Worm (Caenorhabditis elegans) whole organism, young adult: Measurements from ENCODE around the gene ahsa-1.

Source experiments
- B0336.3 ChIP-seq: fragments of 200-800 bp; sonication (Bioruptor generic); IDR thresholded peaks from 2 replicates; pipeline ENCODE4 v1.3.6; 2022; ENCODE audit warnings: missing genetic modification characterization, missing compliant biosample characterization
- C17E4.6 ChIP-seq: fragments of 200-800 bp; sonication (Bioruptor generic); IDR thresholded peaks from 2 replicates; pipeline ENCODE4 v1.3.6; 2022; ENCODE audit warnings: missing genetic modification reagents, missing genetic modification characterization, missing compliant biosample characterization
- D2030.7 ChIP-seq: fragments of 200-800 bp; sonication (Bioruptor generic); IDR thresholded peaks from 2 replicates; pipeline ENCODE4 v1.3.6; 2022; ENCODE audit warnings: missing genetic modification reagents, missing genetic modification characterization, missing compliant biosample characterization
- F33H1.4 ChIP-seq: fragments of 200-800 bp; sonication (Bioruptor generic); IDR thresholded peaks from 2 replicates; pipeline ENCODE4 v1.3.6; 2022; ENCODE audit warnings: missing genetic modification reagents, missing genetic modification characterization, missing compliant biosample characterization
- F37B4.10 ChIP-seq: fragments of 200-800 bp; sonication (Bioruptor generic); IDR thresholded peaks from 2 replicates; pipeline ENCODE4 v1.3.6; 2022; ENCODE audit warnings: missing genetic modification characterization, missing compliant biosample characterization
- F49E8.2 ChIP-seq: sonication (generic microtip); optimal IDR thresholded peaks from 3 replicates; lab custom pipeline; 2017; ENCODE audit warnings: missing genetic modification characterization, mild to moderate bottlenecking, missing compliant biosample characterization, antibody characterized with exemption, moderate library complexity; ENCODE audit not compliant: insufficient read depth
- F57A8.1 ChIP-seq: fragments of 200-800 bp; sonication (Bioruptor generic); optimal IDR thresholded peaks from 2 replicates; lab custom pipeline; 2018; ENCODE audit warnings: mild to moderate bottlenecking, missing genetic modification characterization, moderate library complexity, missing compliant biosample characterization
- F57C9.4 ChIP-seq: sonication (generic microtip); optimal IDR thresholded peaks from 2 replicates; lab custom pipeline; 2017; ENCODE audit warnings: mild to moderate bottlenecking, missing genetic modification characterization, missing compliant biosample characterization
- K11D2.4 ChIP-seq: fragments of 200-800 bp; sonication (Bioruptor generic); IDR thresholded peaks from 2 replicates; pipeline ENCODE4 v1.3.6; 2022; ENCODE audit warnings: missing genetic modification reagents, missing genetic modification characterization, missing compliant biosample characterization
- T07F8.4 ChIP-seq: sonication (generic microtip); optimal IDR thresholded peaks from 2 replicates; lab custom pipeline; 2016; ENCODE audit warnings: mild to moderate bottlenecking, missing genetic modification characterization, moderate library complexity, missing compliant biosample characterization
- Y79H2A.3 ChIP-seq: fragments of 200-800 bp; sonication (Bioruptor generic); conservative IDR thresholded peaks from 2 replicates; pipeline ENCODE4 v1.3.6; 2022; ENCODE audit warnings: missing genetic modification reagents, missing genetic modification characterization, missing compliant biosample characterization
- akir-1 ChIP-seq: fragments of 200-800 bp; sonication (Bioruptor generic); optimal IDR thresholded peaks from 2 replicates; lab custom pipeline; 2018; ENCODE audit warnings: mild to moderate bottlenecking, missing genetic modification characterization, moderate library complexity, missing compliant biosample characterization
- ama-1 ChIP-seq, 3 experiments: fragments of 150-350 bp in 1 of 3; sonication (generic microtip) in 2 of 3; optimal IDR thresholded peaks; 2 replicates each; lab custom pipeline; 2014 to 2018; ENCODE audit warnings: missing biosample characterization in 2 of 3, missing genetic modification characterization in 2 of 3, missing genetic modification reagents in 2 of 3
- atf-7 ChIP-seq: sonication (generic microtip); optimal IDR thresholded peaks from 2 replicates; lab custom pipeline; 2017; ENCODE audit warnings: mild to moderate bottlenecking, missing genetic modification characterization, missing compliant biosample characterization
- attf-3 ChIP-seq: fragments of 200-800 bp; sonication (Bioruptor generic); conservative IDR thresholded peaks from 2 replicates; pipeline ENCODE4 v1.3.6; 2022; ENCODE audit warnings: missing genetic modification reagents, missing genetic modification characterization, missing compliant biosample characterization
- attf-5 ChIP-seq: fragments of 200-800 bp; sonication (Bioruptor generic); optimal IDR thresholded peaks from 2 replicates; lab custom pipeline; 2018; ENCODE audit warnings: mild to moderate bottlenecking, missing genetic modification characterization, missing compliant biosample characterization
- attf-6 ChIP-seq: fragments of 200-800 bp; sonication (Bioruptor generic); IDR thresholded peaks from 2 replicates; pipeline ENCODE4 v1.3.6; 2022; ENCODE audit warnings: missing genetic modification reagents, missing genetic modification characterization, missing compliant biosample characterization
- bed-1 ChIP-seq: fragments of 200-800 bp; sonication (Bioruptor generic); IDR thresholded peaks from 2 replicates; pipeline ENCODE4 v1.3.6; 2022; ENCODE audit warnings: missing genetic modification reagents, missing genetic modification characterization, missing compliant biosample characterization
- bed-2 ChIP-seq: fragments of 200-800 bp; sonication (Bioruptor generic); IDR thresholded peaks from 2 replicates; pipeline ENCODE4 v1.3.6; 2022; ENCODE audit warnings: missing genetic modification reagents, missing genetic modification characterization, missing compliant biosample characterization
- cebp-1 ChIP-seq, 2 experiments: fragments of 200-800 bp in 1 of 2; sonication (Bioruptor generic) in 1 of 2; sonication (generic microtip) in 1 of 2; IDR thresholded peaks in 1 of 2; optimal IDR thresholded peaks in 1 of 2; 2 replicates each; pipeline versions ENCODE4 v1.3.6 to Lab custom; 2017 to 2022; ENCODE audit warnings: missing compliant biosample characterization in 2 of 2, missing genetic modification characterization in 2 of 2, mild to moderate bottlenecking in 1 of 2, missing genetic modification reagents in 1 of 2, moderate library complexity in 1 of 2
- cebp-2 ChIP-seq: fragments of 200-800 bp; sonication (Bioruptor generic); IDR thresholded peaks from 2 replicates; pipeline ENCODE4 v1.3.6; 2022; ENCODE audit warnings: missing genetic modification characterization, missing compliant biosample characterization
- ceh-100 ChIP-seq: fragments of 200-800 bp; sonication (Bioruptor generic); IDR thresholded peaks from 2 replicates; pipeline ENCODE4 v1.3.6; 2022; ENCODE audit warnings: missing genetic modification reagents, missing genetic modification characterization, missing compliant biosample characterization
- dox-1 ChIP-seq: fragments of 200-800 bp; sonication (Bioruptor generic); IDR thresholded peaks from 2 replicates; pipeline ENCODE4 v1.3.6; 2022; ENCODE audit warnings: missing genetic modification reagents, missing genetic modification characterization, missing compliant biosample characterization
- egl-44 ChIP-seq: fragments of 200-800 bp; sonication (Bioruptor generic); IDR thresholded peaks from 2 replicates; pipeline ENCODE4 v1.3.6; 2022; ENCODE audit warnings: missing genetic modification reagents, missing genetic modification characterization, missing compliant biosample characterization
- him-1 ChIP-seq: sonication (generic microtip); optimal IDR thresholded peaks from 2 replicates; lab custom pipeline; 2016; ENCODE audit warnings: missing genotype, missing genetic modification reagents, missing genetic modification characterization, missing compliant biosample characterization
- hlh-26 ChIP-seq: fragments of 200-800 bp; sonication (Bioruptor generic); conservative IDR thresholded peaks from 2 replicates; pipeline ENCODE4 v1.3.6; 2022; ENCODE audit warnings: missing genetic modification reagents, missing genetic modification characterization, missing compliant biosample characterization
- let-607 ChIP-seq, 2 experiments: fragments of 200-800 bp in 1 of 2; sonication (Bioruptor generic) in 1 of 2; sonication (generic microtip) in 1 of 2; optimal IDR thresholded peaks; 2 replicates each; lab custom pipeline; 2016 to 2018; ENCODE audit warnings: mild to moderate bottlenecking in 2 of 2, missing compliant biosample characterization in 2 of 2, missing genetic modification characterization in 2 of 2, moderate library complexity in 2 of 2, missing genotype in 1 of 2
- lin-35 ChIP-seq, 3 experiments: fragments of 150-350 bp in 2 of 3; sonication (generic microtip) in 1 of 3; optimal IDR thresholded peaks; 2 replicates each; lab custom pipeline; 2014 to 2018; ENCODE audit warnings: missing biosample characterization in 3 of 3, missing genetic modification characterization in 3 of 3, missing genetic modification reagents in 3 of 3
- lin-54 ChIP-seq: fragments of 200-800 bp; sonication (Bioruptor generic); optimal IDR thresholded peaks from 2 replicates; lab custom pipeline; 2018; ENCODE audit warnings: mild to moderate bottlenecking, missing genetic modification characterization, missing compliant biosample characterization
- lsl-1 ChIP-seq: fragments of 200-800 bp; sonication (Bioruptor generic); optimal IDR thresholded peaks from 2 replicates; lab custom pipeline; 2018; ENCODE audit warnings: mild to moderate bottlenecking, missing genetic modification characterization, moderate library complexity, missing compliant biosample characterization
- madf-6 ChIP-seq: fragments of 200-800 bp; sonication (Bioruptor generic); IDR thresholded peaks from 2 replicates; pipeline ENCODE4 v1.3.6; 2022; ENCODE audit warnings: missing genetic modification reagents, missing genetic modification characterization, missing compliant biosample characterization
- nfyb-1 ChIP-seq: fragments of 200-800 bp; sonication (Bioruptor generic); IDR thresholded peaks from 2 replicates; pipeline ENCODE4 v1.3.6; 2022; ENCODE audit warnings: missing genetic modification reagents, missing genetic modification characterization, missing compliant biosample characterization
- nhr-179 ChIP-seq: sonication (generic microtip); optimal IDR thresholded peaks from 2 replicates; lab custom pipeline; 2016; ENCODE audit warnings: mild to moderate bottlenecking, missing genetic modification characterization, missing compliant biosample characterization
- rcor-1 ChIP-seq: fragments of 200-800 bp; sonication (Bioruptor generic); IDR thresholded peaks from 2 replicates; pipeline ENCODE4 v1.3.6; 2022; ENCODE audit warnings: missing genetic modification reagents, missing genetic modification characterization, missing compliant biosample characterization
- rec-8 ChIP-seq, 2 experiments: sonication (generic microtip); optimal IDR thresholded peaks; 2 replicates each; lab custom pipeline; 2016; ENCODE audit warnings: mild to moderate bottlenecking in 2 of 2, missing genetic modification characterization in 2 of 2, missing genetic modification reagents in 2 of 2, missing genotype in 2 of 2, missing biosample characterization in 1 of 2, missing compliant biosample characterization in 1 of 2, moderate library complexity in 1 of 2
- sdz-38 ChIP-seq: sonication (generic microtip); optimal IDR thresholded peaks from 2 replicates; lab custom pipeline; 2016; ENCODE audit warnings: missing genotype, missing genetic modification characterization, missing compliant biosample characterization
- snpc-1.1 ChIP-seq: sonication (generic microtip); optimal IDR thresholded peaks from 2 replicates; lab custom pipeline; 2017; ENCODE audit warnings: missing genetic modification characterization, mild to moderate bottlenecking, missing compliant biosample characterization, antibody characterized with exemption, moderate library complexity, missing genotype, missing genetic modification reagents; ENCODE audit not compliant: insufficient read depth
- snpc-1.3 ChIP-seq: sonication (generic microtip); optimal IDR thresholded peaks from 2 replicates; lab custom pipeline; 2017; ENCODE audit warnings: missing genetic modification characterization, mild to moderate bottlenecking, missing compliant biosample characterization, antibody characterized with exemption, moderate library complexity, missing genotype, missing genetic modification reagents; ENCODE audit not compliant: insufficient read depth
- snpc-4 ChIP-seq, 5 experiments: fragments of 150-350 bp in 1 of 5; sonication (generic microtip) in 4 of 5; optimal IDR thresholded peaks; 2 replicates each; lab custom pipeline; 2014 to 2018; ENCODE audit warnings: missing genetic modification characterization in 5 of 5, missing biosample characterization in 3 of 5, antibody characterized with exemption in 2 of 5, mild to moderate bottlenecking in 2 of 5, missing compliant biosample characterization in 2 of 5, missing genotype in 2 of 5, moderate library complexity in 2 of 5, missing genetic modification reagents in 1 of 5
- unc-130 ChIP-seq: sonication (generic microtip); optimal IDR thresholded peaks from 2 replicates; lab custom pipeline; 2016; ENCODE audit warnings: missing genetic modification reagents, missing genetic modification characterization, missing compliant biosample characterization
- zim-3 ChIP-seq: sonication (generic microtip); optimal IDR thresholded peaks from 2 replicates; lab custom pipeline; 2017; ENCODE audit warnings: mild to moderate bottlenecking, missing genetic modification characterization, moderate library complexity, missing compliant biosample characterization
- ztf-18 ChIP-seq: sonication (generic microtip); optimal IDR thresholded peaks from 2 replicates; lab custom pipeline; 2016; ENCODE audit warnings: missing genotype, mild to moderate bottlenecking, missing genetic modification characterization, missing compliant biosample characterization
- ztf-26 ChIP-seq: sonication (generic microtip); optimal IDR thresholded peaks from 2 replicates; lab custom pipeline; 2017; ENCODE audit warnings: missing genetic modification characterization, missing compliant biosample characterization

Gene ahsa-1

ce11 chrV:15063987-15064386, 21.2 kb downstream of the ahsa-1 start, which contains the start of gene rap-2:
Gene rap-2, minus strand, starts transcription at chrV:15064087.
- TF ChIP-seq unc-130 (GFP tag; lab: Kevin White, UChicago): no peak
- TF ChIP-seq B0336.3 (GFP tag; lab: Robert Waterston, UW): no peak
- no peak for TF ChIP-seq let-607 (tag; optimal IDR thresholded peaks at IDR 0.05; lab: Kevin White, UChicago)
- no peak for TF ChIP-seq K11D2.4 (GFP tag; lab: Robert Waterston, UW)
- TF ChIP-seq D2030.7 (GFP tag; lab: Robert Waterston, UW): no peak
- no peak for TF ChIP-seq ama-1 (optimal IDR thresholded peaks at IDR 0.05; lab: Kevin White, UChicago)
- TF ChIP-seq ama-1 (GFP tag; optimal IDR thresholded peaks at IDR 0.05; lab: Kevin White, UChicago): no peak
- no peak for TF ChIP-seq bed-1
- TF ChIP-seq attf-5 (GFP tag; lab: Kevin White, UChicago): no peak
- no peak for TF ChIP-seq him-1 (tag; lab: Kevin White, UChicago)
- TF ChIP-seq zim-3 (tag; lab: Kevin White, UChicago): no peak
- TF ChIP-seq snpc-1.1 (tag; lab: Kevin White, UChicago): no peak
- TF ChIP-seq, all 124 proteins: peak for 0

- TF ChIP-seq atf-7 (no peak), lin-35 (GFP tag; optimal IDR thresholded peaks at IDR 0.05; lab: Kevin White, UChicago) (no peak), lsl-1 (GFP tag; lab: Kevin White, UChicago) (peak; percentile 77), F33H1.4 (peak; percentile 55; the same call in 1 of the 2 replicates)
Observed at ce11 chrV:15060595-15060994, 24.6 kb downstream of the ahsa-1 start.

ce11 chrV:15059534-15059933, 25.7 kb downstream of the ahsa-1 start, which contains the start of the genes mcm-3 and C25D7.15:
Gene mcm-3, minus strand, starts transcription at chrV:15059599.
Gene C25D7.15, plus strand, starts transcription at chrV:15059808.
- TF ChIP-seq cebp-1 (GFP tag; IDR thresholded peaks at IDR 0.05; lab: Robert Waterston, UW): no peak
- TF ChIP-seq cebp-1 (tag; optimal IDR thresholded peaks at IDR 0.05; lab: Kevin White, UChicago): peak; percentile 6
- peak; percentile 97 for TF ChIP-seq madf-6 (GFP tag; lab: Robert Waterston, UW)
- no peak for TF ChIP-seq egl-44
- no peak for TF ChIP-seq snpc-4 (GFP tag; optimal IDR thresholded peaks at IDR 0.05; lab: Kevin White, UChicago)
- TF ChIP-seq snpc-4 (tag; optimal IDR thresholded peaks at IDR 0.05; lab: Kevin White, UChicago): peak in 1 of 4 experiments; percentile 42
- TF ChIP-seq cebp-2 (GFP tag; lab: Robert Waterston, UW): no peak
- no peak for TF ChIP-seq attf-6
- no peak for TF ChIP-seq nfyb-1 (GFP tag; lab: Robert Waterston, UW)
- peak; percentile 69; the same call in 1 of the 2 replicates for TF ChIP-seq dox-1 (GFP tag; lab: Robert Waterston, UW)
- peak; percentile 80 for TF ChIP-seq lin-54 (GFP tag; lab: Kevin White, UChicago)
- TF ChIP-seq nhr-179: no peak
- no peak for TF ChIP-seq rec-8 (tag; optimal IDR thresholded peaks at IDR 0.05; lab: Kevin White, UChicago)
- no peak for TF ChIP-seq hlh-26 (GFP tag; lab: Robert Waterston, UW)
- peak in 2 of 3 experiments; percentile 45 to 62 for TF ChIP-seq lin-35 (GFP tag; optimal IDR thresholded peaks at IDR 0.05; lab: Kevin White, UChicago)
- TF ChIP-seq F57A8.1 (GFP tag; lab: Kevin White, UChicago): no peak
- TF ChIP-seq attf-3 (GFP tag; lab: Robert Waterston, UW): 0 out of 2 replicates have a peak, but pooled peaks have one; percentile 42
- no peak for TF ChIP-seq sdz-38 (tag; lab: Kevin White, UChicago)
- no peak for TF ChIP-seq F57C9.4 (tag; lab: Kevin White, UChicago)
- TF ChIP-seq bed-2: no peak
- no peak for TF ChIP-seq F37B4.10
- no peak for TF ChIP-seq Y79H2A.3 (GFP tag; lab: Robert Waterston, UW)
- TF ChIP-seq rcor-1 (GFP tag; lab: Robert Waterston, UW): peak; percentile 50
- no peak for TF ChIP-seq ceh-100
- no peak for TF ChIP-seq ztf-26 (tag; lab: Kevin White, UChicago)
- TF ChIP-seq F49E8.2 (tag; lab: Kevin White, UChicago): no peak
- no peak for TF ChIP-seq let-607 (tag; optimal IDR thresholded peaks at IDR 0.05; lab: Kevin White, UChicago)
- peak; percentile 7 for TF ChIP-seq ztf-18
- no peak for TF ChIP-seq T07F8.4
- no peak for TF ChIP-seq C17E4.6 (GFP tag; lab: Robert Waterston, UW)
- peak; percentile 27 for TF ChIP-seq snpc-1.3 (tag; lab: Kevin White, UChicago)
- TF ChIP-seq akir-1 (GFP tag; lab: Kevin White, UChicago): no peak
